Fruit fly (Drosophila melanogaster): ENCODE measurements around the gene msd5.
A peak's percentile ranks its signal among the peaks of the same experiment; 100 is the strongest.

Gene msd5

dm6 chr3L:1376014-1376745 lies 43.2 kb upstream of the msd5 start (continued):
- TF ChIP-seq zfh2 (GFP tag; optimal IDR thresholded peaks at IDR 0.05) (no peak), btn (GFP tag; optimal IDR thresholded peaks at IDR 0.05) (peak; percentile 12), lab (GFP tag; optimal IDR thresholded peaks at IDR 0.05) (peak; percentile 54), kni (GFP tag; optimal IDR thresholded peaks at IDR 0.05) (no peak), D (optimal IDR thresholded peaks at IDR 0.05) (no peak), D (GFP tag; optimal IDR thresholded peaks at IDR 0.05) (no peak), CG12299 (tag; optimal IDR thresholded peaks at IDR 0.05) (no peak), slbo (GFP tag; IDR thresholded peaks at IDR 0.05) (no peak), mld (GFP tag; IDR thresholded peaks at IDR 0.05; ENCODE audit: partially characterized antibody) (peak; percentile 52; the same call in 1 of the 3 replicates), pb (GFP tag; optimal IDR thresholded peaks at IDR 0.05) (no peak), org-1 (GFP tag; optimal IDR thresholded peaks at IDR 0.05) (peak; percentile 48), Optix (GFP tag; IDR thresholded peaks at IDR 0.05) (peak; percentile 46; the same call in 1 of the 3 replicates), nom (GFP tag; optimal IDR thresholded peaks at IDR 0.05) (no peak), CG13894 (tag; optimal IDR thresholded peaks at IDR 0.05) (no peak), row (GFP tag; IDR thresholded peaks at IDR 0.05) (peak; percentile 78), tll (GFP tag; optimal IDR thresholded peaks at IDR 0.05) (no peak), bsh (GFP tag; optimal IDR thresholded peaks at IDR 0.05) (peak; percentile 49 to 71), tap (tag; optimal IDR thresholded peaks at IDR 0.05) (peak; percentile 29), CG3065 (GFP tag; optimal IDR thresholded peaks at IDR 0.05) (no peak), chm (GFP tag; IDR thresholded peaks at IDR 0.05) (no peak), Abd-B (GFP tag; optimal IDR thresholded peaks at IDR 0.05) (peak; percentile 41), CG16863 (GFP tag; optimal IDR thresholded peaks at IDR 0.05) (peak; percentile 13), sqz (GFP tag; optimal IDR thresholded peaks at IDR 0.05) (no peak), h (optimal IDR thresholded peaks at IDR 0.05) (no peak), jing (GFP tag; optimal IDR thresholded peaks at IDR 0.05) (peak; percentile 14), CG10274 (GFP tag; optimal IDR thresholded peaks at IDR 0.05) (no peak), CG1529 (GFP tag; optimal IDR thresholded peaks at IDR 0.05) (peak; percentile 10), Jarid2 (GFP tag; optimal IDR thresholded peaks at IDR 0.05) (no peak), cwo (GFP tag; optimal IDR thresholded peaks at IDR 0.05) (no peak), ap (GFP tag; IDR thresholded peaks at IDR 0.05) (0 out of 2 replicates have a peak, but pooled peaks have one; percentile 17), CG31365 (tag; optimal IDR thresholded peaks at IDR 0.05) (no peak), CG15696 (tag; optimal IDR thresholded peaks at IDR 0.05) (no peak), crc (GFP tag; optimal IDR thresholded peaks at IDR 0.05) (no peak), CG2875 (GFP tag; optimal IDR thresholded peaks at IDR 0.05) (peak; percentile 47), dm (GFP tag; optimal IDR thresholded peaks at IDR 0.05) (no peak), Poxn (GFP tag; IDR thresholded peaks at IDR 0.05) (no peak), fru (optimal IDR thresholded peaks at IDR 0.05) (no peak), Mes4 (GFP tag; optimal IDR thresholded peaks at IDR 0.05) (no peak), CG16815 (GFP tag; optimal IDR thresholded peaks at IDR 0.05) (no peak), croc (GFP tag; conservative IDR thresholded peaks at IDR 0.05) (no peak; the same call in 2 of the 3 replicates), CG34224 (GFP tag; IDR thresholded peaks at IDR 0.05; ENCODE audit: partially characterized antibody) (peak; percentile 52; the same call in 2 of the 3 replicates), CG42726 (GFP tag; IDR thresholded peaks at IDR 0.05; ENCODE audit: partially characterized antibody) (no peak), CoRest (tag; optimal IDR thresholded peaks at IDR 0.05) (peak; percentile 39), Atf3 (GFP tag; optimal IDR thresholded peaks at IDR 0.05) (no peak), Doc3 (GFP tag; IDR thresholded peaks at IDR 0.05; ENCODE audit: partially characterized antibody) (peak; percentile 74), CG8388 (GFP tag; optimal IDR thresholded peaks at IDR 0.05) (peak; percentile 57), Hr39 (optimal IDR thresholded peaks at IDR 0.05) (no peak), HLH3B (GFP tag; IDR thresholded peaks at IDR 0.05) (peak; percentile 41; the same call in 1 of the 2 replicates), bigmax (GFP tag; optimal IDR thresholded peaks at IDR 0.05) (no peak), Aef1 (GFP tag; IDR thresholded peaks at IDR 0.05) (peak; percentile 23; the same call in 1 of the 3 replicates)

Data from whole organism, embryonic.